Fruit fly (Drosophila melanogaster) whole organism, embryonic: ENCODE measurements around the gene S6KL.
A peak's percentile ranks its signal among the peaks of the same experiment; 100 is the strongest.

ENCODE experiments used
- Abd-B ChIP-seq: fragments of 200-800 bp; sonication (Bioruptor generic); optimal IDR thresholded peaks from 2 replicates; lab custom pipeline; 2018; ENCODE audit warnings: missing biosample characterization, mild to moderate bottlenecking, missing genetic modification characterization, moderate library complexity
- Aef1 ChIP-seq: fragments of 200-800 bp; sonication (Bioruptor generic); IDR thresholded peaks from 3 replicates; pipeline ENCODE4 v1.3.6; 2022; ENCODE audit warnings: missing biosample characterization, missing genetic modification characterization
- Bgb ChIP-seq: fragments of 200-800 bp; sonication (Bioruptor generic); IDR thresholded peaks from 2 replicates; pipeline ENCODE4 v1.3.6; 2022; ENCODE audit warnings: missing biosample characterization, missing genetic modification characterization; ENCODE audit not compliant: partially characterized antibody
- Bteb2 ChIP-seq: fragments of 200-800 bp; sonication (Bioruptor generic); optimal IDR thresholded peaks from 2 replicates; lab custom pipeline; 2016; ENCODE audit warnings: missing biosample characterization, missing genetic modification characterization
- CG10321 ChIP-seq: fragments of 200-800 bp; sonication (Bioruptor generic); IDR thresholded peaks from 2 replicates; pipeline ENCODE4 v1.3.6; 2022; ENCODE audit warnings: missing biosample characterization, missing genetic modification characterization
- CG10654 ChIP-seq: fragments of 200-800 bp; sonication (Bioruptor generic); optimal IDR thresholded peaks from 2 replicates; lab custom pipeline; 2016; ENCODE audit warnings: missing biosample characterization, missing genetic modification characterization
- CG10959 ChIP-seq: fragments of 200-800 bp; sonication (Bioruptor generic); IDR thresholded peaks from 2 replicates; pipeline ENCODE4 v1.3.6; 2022; ENCODE audit warnings: missing biosample characterization, missing genetic modification characterization
- CG12769 ChIP-seq: fragments of 200-800 bp; sonication (Bioruptor generic); optimal IDR thresholded peaks from 2 replicates; lab custom pipeline; 2019; ENCODE audit warnings: missing biosample characterization, mild to moderate bottlenecking, missing genetic modification characterization, moderate library complexity
- CG13296 ChIP-seq: fragments of 200-800 bp; sonication (Bioruptor generic); optimal IDR thresholded peaks from 3 replicates; lab custom pipeline; 2018; ENCODE audit warnings: missing biosample characterization, mild to moderate bottlenecking, missing genetic modification characterization
- CG13624 ChIP-seq: fragments of 200-800 bp; sonication (Bioruptor generic); optimal IDR thresholded peaks from 2 replicates; lab custom pipeline; 2016; ENCODE audit warnings: missing biosample characterization, missing genetic modification characterization
- CG15073 ChIP-seq: fragments of 200-800 bp; sonication (Bioruptor generic); optimal IDR thresholded peaks from 2 replicates; lab custom pipeline; 2016; ENCODE audit warnings: missing biosample characterization, missing genetic modification characterization
- CG1602 ChIP-seq: fragments of 200-800 bp; sonication (Bioruptor generic); optimal IDR thresholded peaks from 3 replicates; lab custom pipeline; 2016; ENCODE audit warnings: missing biosample characterization, missing genetic modification characterization
- CG17361 ChIP-seq: fragments of 200-800 bp; sonication (Bioruptor generic); IDR thresholded peaks from 3 replicates; pipeline ENCODE4 v1.3.6; 2022; ENCODE audit warnings: missing biosample characterization, missing genetic modification characterization
- CG18011 ChIP-seq: fragments of 200-800 bp; sonication (Bioruptor generic); optimal IDR thresholded peaks from 2 replicates; lab custom pipeline; 2017; ENCODE audit warnings: missing biosample characterization, missing genetic modification characterization, mild to moderate bottlenecking, moderate library complexity, missing genotype
- CG18476 ChIP-seq: fragments of 200-800 bp; sonication (Bioruptor generic); optimal IDR thresholded peaks from 2 replicates; lab custom pipeline; 2016; ENCODE audit warnings: missing biosample characterization, mild to moderate bottlenecking, missing genetic modification characterization
- CG18619 ChIP-seq: fragments of 200-800 bp; sonication (Bioruptor generic); optimal IDR thresholded peaks from 3 replicates; lab custom pipeline; 2017; ENCODE audit warnings: missing biosample characterization, mild to moderate bottlenecking, missing genetic modification characterization
- CG3065 ChIP-seq: fragments of 200-800 bp; sonication (Bioruptor generic); optimal IDR thresholded peaks from 2 replicates; lab custom pipeline; 2016; ENCODE audit warnings: missing biosample characterization, missing genetic modification characterization
- CG32767 ChIP-seq: fragments of 200-800 bp; sonication (Bioruptor generic); IDR thresholded peaks from 2 replicates; pipeline ENCODE4 v1.3.6; 2022; ENCODE audit warnings: missing biosample characterization, missing genetic modification characterization
- CG4282 ChIP-seq: fragments of 200-800 bp; sonication (Bioruptor generic); optimal IDR thresholded peaks from 2 replicates; lab custom pipeline; 2016; ENCODE audit warnings: missing biosample characterization, missing genetic modification characterization
- CG4404 ChIP-seq: fragments of 200-800 bp; sonication (Bioruptor generic); IDR thresholded peaks from 2 replicates; pipeline ENCODE4 v1.3.6; 2022; ENCODE audit warnings: missing biosample characterization, missing genetic modification characterization
- CG6683 ChIP-seq: fragments of 200-800 bp; sonication (Bioruptor generic); optimal IDR thresholded peaks from 2 replicates; lab custom pipeline; 2017; ENCODE audit warnings: missing biosample characterization, mild to moderate bottlenecking, missing genetic modification characterization, missing genetic modification reagents
- CG6791 ChIP-seq: fragments of 200-800 bp; sonication (Bioruptor generic); IDR thresholded peaks from 3 replicates; pipeline ENCODE4 v1.3.6; 2022; ENCODE audit warnings: missing biosample characterization, missing genetic modification characterization; ENCODE audit not compliant: partially characterized antibody
- CG8944 ChIP-seq: fragments of 200-800 bp; sonication (Bioruptor generic); optimal IDR thresholded peaks from 3 replicates; lab custom pipeline; 2016; ENCODE audit warnings: missing biosample characterization, missing genetic modification characterization
- CG9817 ChIP-seq: fragments of 200-800 bp; sonication (Bioruptor generic); optimal IDR thresholded peaks from 2 replicates; lab custom pipeline; 2018; ENCODE audit warnings: missing biosample characterization, mild to moderate bottlenecking, missing genetic modification characterization, moderate library complexity
- Chrac-16 ChIP-seq: fragments of 200-800 bp; sonication (Bioruptor generic); optimal IDR thresholded peaks from 3 replicates; lab custom pipeline; 2016; ENCODE audit warnings: missing biosample characterization, missing genetic modification characterization
- ERR ChIP-seq: fragments of 200-800 bp; sonication (Bioruptor generic); optimal IDR thresholded peaks from 2 replicates; lab custom pipeline; 2016; ENCODE audit warnings: missing biosample characterization, missing genetic modification characterization
- Eip74EF ChIP-seq, 2 experiments: fragments of 200-800 bp in 1 of 2; fragments of >200 bp in 1 of 2; sonication (Bioruptor generic) in 1 of 2; optimal IDR thresholded peaks; 2 replicates each; lab custom pipeline; 2017 to 2019; ENCODE audit warnings: missing biosample characterization in 2 of 2, missing genetic modification characterization in 2 of 2, mild to moderate bottlenecking in 1 of 2, moderate library complexity in 1 of 2
- Hmx ChIP-seq: fragments of 200-800 bp; sonication (Bioruptor generic); optimal IDR thresholded peaks from 2 replicates; lab custom pipeline; 2016; ENCODE audit warnings: missing biosample characterization, missing genetic modification characterization
- Hr39 ChIP-seq: fragments of >200 bp; optimal IDR thresholded peaks from 2 replicates; lab custom pipeline; 2017
- Hsf ChIP-seq: fragments of 200-800 bp; sonication (Bioruptor generic); optimal IDR thresholded peaks from 3 replicates; lab custom pipeline; 2016; ENCODE audit warnings: missing biosample characterization, missing genetic modification characterization
- Mes4 ChIP-seq: fragments of 200-800 bp; sonication (Bioruptor generic); optimal IDR thresholded peaks from 2 replicates; lab custom pipeline; 2016; ENCODE audit warnings: missing biosample characterization, missing genetic modification characterization
- Xrp1 ChIP-seq: fragments of 200-800 bp; sonication (Bioruptor generic); IDR thresholded peaks from 2 replicates; pipeline ENCODE4 v1.3.6; 2022; ENCODE audit warnings: missing biosample characterization, missing genetic modification characterization
- cas ChIP-seq: fragments of 200-800 bp; sonication (Bioruptor generic); IDR thresholded peaks from 2 replicates; pipeline ENCODE4 v1.3.6; 2022; ENCODE audit warnings: missing biosample characterization, missing genetic modification characterization
- dmrt99B ChIP-seq: fragments of 200-800 bp; sonication (Bioruptor generic); optimal IDR thresholded peaks from 2 replicates; lab custom pipeline; 2018; ENCODE audit warnings: missing biosample characterization, mild to moderate bottlenecking, missing genetic modification characterization, moderate library complexity
- dysf ChIP-seq: fragments of 200-800 bp; sonication (Bioruptor generic); IDR thresholded peaks from 3 replicates; pipeline ENCODE4 v1.3.6; 2022; ENCODE audit warnings: missing biosample characterization, missing genetic modification characterization
- en ChIP-seq: fragments of 200-800 bp; sonication (Bioruptor generic); optimal IDR thresholded peaks from 2 replicates; lab custom pipeline; 2016; ENCODE audit warnings: missing biosample characterization, missing genetic modification characterization
- kay ChIP-seq: fragments of 200-800 bp; sonication (Bioruptor generic); optimal IDR thresholded peaks from 2 replicates; lab custom pipeline; 2016; ENCODE audit warnings: missing biosample characterization, missing genetic modification characterization
- lmd ChIP-seq: fragments of 200-800 bp; sonication (Bioruptor generic); IDR thresholded peaks from 2 replicates; pipeline ENCODE4 v1.3.6; 2022; ENCODE audit warnings: missing biosample characterization, missing genetic modification characterization
- peb ChIP-seq: fragments of 200-800 bp; sonication (Bioruptor generic); IDR thresholded peaks from 2 replicates; pipeline ENCODE4 v1.3.6; 2022; ENCODE audit warnings: missing biosample characterization, missing genetic modification characterization
- pros ChIP-seq: fragments of 200-800 bp; sonication (Bioruptor generic); optimal IDR thresholded peaks from 3 replicates; lab custom pipeline; 2019; ENCODE audit warnings: missing biosample characterization, mild to moderate bottlenecking, missing genetic modification characterization, moderate library complexity
- sens ChIP-seq: fragments of 200-800 bp; sonication (Bioruptor generic); peaks from one replicate; lab custom pipeline; 2016; ENCODE audit warnings: missing biosample characterization, missing genetic modification characterization
- shn ChIP-seq: fragments of 200-800 bp; sonication (Bioruptor generic); optimal IDR thresholded peaks from 3 replicates; lab custom pipeline; 2016; ENCODE audit warnings: missing biosample characterization, missing genetic modification characterization
- sisA ChIP-seq: fragments of 200-800 bp; sonication (Bioruptor generic); IDR thresholded peaks from 2 replicates; pipeline ENCODE4 v1.3.6; 2022; ENCODE audit warnings: missing biosample characterization, missing genetic modification characterization
- slp2 ChIP-seq: fragments of 200-800 bp; sonication (Bioruptor generic); optimal IDR thresholded peaks from 2 replicates; lab custom pipeline; 2016; ENCODE audit warnings: missing biosample characterization, missing genetic modification characterization
- sna ChIP-seq: fragments of 200-800 bp; sonication (Bioruptor generic); IDR thresholded peaks from 2 replicates; pipeline ENCODE4 v1.3.6; 2022; ENCODE audit warnings: missing biosample characterization, missing genetic modification characterization; ENCODE audit not compliant: partially characterized antibody
- sug ChIP-seq: fragments of 200-800 bp; optimal IDR thresholded peaks from 2 replicates; lab custom pipeline; 2019; ENCODE audit warnings: missing biosample characterization, mild to moderate bottlenecking, missing genetic modification characterization, moderate library complexity
- tap ChIP-seq: fragments of 200-800 bp; optimal IDR thresholded peaks from 3 replicates; lab custom pipeline; 2019; ENCODE audit warnings: missing biosample characterization, mild to moderate bottlenecking, missing genetic modification characterization, moderate library complexity
- tin ChIP-seq: fragments of 200-800 bp; sonication (Bioruptor generic); optimal IDR thresholded peaks from 3 replicates; lab custom pipeline; 2016; ENCODE audit warnings: missing biosample characterization, missing genetic modification characterization
- tll ChIP-seq, 2 experiments: fragments of 200-800 bp in 1 of 2; fragments of >200 bp in 1 of 2; sonication (Bioruptor generic) in 1 of 2; optimal IDR thresholded peaks; 2 replicates each; lab custom pipeline; 2017 to 2019; ENCODE audit warnings: missing biosample characterization in 2 of 2, missing genetic modification characterization in 2 of 2, mild to moderate bottlenecking in 1 of 2, moderate library complexity in 1 of 2

S6KL gene

dm6 chrX:18789353-18790210 lies 1.3 kb downstream of the S6KL start (continued):
- TF ChIP-seq CG18476 (GFP tag; lab: Kevin White, UChicago) (peak; percentile 9), shn (GFP tag; lab: Kevin White, UChicago) (peak; percentile 55), CG13624 (GFP tag; lab: Kevin White, UChicago) (peak; percentile 78), Aef1 (GFP tag; lab: Robert Waterston, UW) (peak; percentile 21; the same call in 1 of the 3 replicates), CG10654 (GFP tag; lab: Kevin White, UChicago) (peak; percentile 42), lmd (GFP tag; lab: Robert Waterston, UW) (peak; percentile 56), CG10321 (GFP tag; lab: Robert Waterston, UW) (no peak), sug (tag; lab: Kevin White, UChicago) (peak; percentile 65), CG6791 (GFP tag; lab: Robert Waterston, UW) (no peak), Xrp1 (GFP tag; lab: Robert Waterston, UW) (no peak), peb (GFP tag; lab: Robert Waterston, UW) (no peak), Hmx (GFP tag; lab: Kevin White, UChicago) (no peak), CG6683 (GFP tag; lab: Kevin White, UChicago) (peak; percentile 21), slp2 (no peak), pros (GFP tag; lab: Kevin White, UChicago) (no peak), tll (GFP tag; optimal IDR thresholded peaks at IDR 0.05; lab: Kevin White, UChicago) (no peak), cas (GFP tag; lab: Robert Waterston, UW) (no peak), Bgb (GFP tag; lab: Robert Waterston, UW) (0 out of 2 replicates have a peak, but pooled peaks have one; percentile 14), CG3065 (no peak), CG10959 (GFP tag; lab: Robert Waterston, UW) (no peak), CG1602 (GFP tag; lab: Kevin White, UChicago) (peak; percentile 36), CG12769 (tag; lab: Kevin White, UChicago) (peak; percentile 85), tap (no peak), CG8944 (peak; percentile 29), sisA (0 out of 2 replicates have a peak, but pooled peaks have one; percentile 19), CG13296 (GFP tag; lab: Kevin White, UChicago) (peak; percentile 64), CG32767 (GFP tag; lab: Robert Waterston, UW) (no peak), dmrt99B (tag; lab: Kevin White, UChicago) (peak; percentile 74), Mes4 (GFP tag; lab: Kevin White, UChicago) (peak; percentile 62), Bteb2 (GFP tag; lab: Kevin White, UChicago) (no peak), ERR (GFP tag; lab: Kevin White, UChicago) (peak; percentile 24), Hr39 (lab: Kevin White, UChicago) (no peak), en (no peak), sens (peak; percentile 94), CG15073 (GFP tag; lab: Kevin White, UChicago) (peak; percentile 96), Eip74EF (GFP tag; optimal IDR thresholded peaks at IDR 0.05; lab: Kevin White, UChicago) (peak in 1 of 2 experiments; percentile 61), dysf (GFP tag; lab: Robert Waterston, UW) (peak; percentile 67; the same call in 2 of the 3 replicates), Chrac-16 (GFP tag; lab: Kevin White, UChicago) (peak; percentile 32), CG17361 (GFP tag; lab: Robert Waterston, UW) (peak; percentile 87), tin (GFP tag; lab: Kevin White, UChicago) (peak; percentile 49), sna (no peak), Abd-B (GFP tag; lab: Kevin White, UChicago) (peak; percentile 48), CG18619 (GFP tag; lab: Kevin White, UChicago) (peak; percentile 66), CG18011 (peak; percentile 56), kay (GFP tag; lab: Kevin White, UChicago) (peak; percentile 42), CG4404 (GFP tag; lab: Robert Waterston, UW) (peak; percentile 30; the same call in 1 of the 2 replicates), CG9817 (tag; lab: Kevin White, UChicago) (peak; percentile 47), Hsf (GFP tag; lab: Kevin White, UChicago) (peak; percentile 62), CG4282 (GFP tag; lab: Kevin White, UChicago) (no peak)
